Worm (Caenorhabditis elegans) whole organism, L1 larva: ENCODE measurements around the gene clec-136.

Source experiments
- C34B4.2 ChIP-seq: sonication (generic microtip); optimal IDR thresholded peaks from 2 replicates; lab custom pipeline; 2017; ENCODE audit warnings: mild to moderate bottlenecking, missing genetic modification characterization, missing compliant biosample characterization
- alr-1 ChIP-seq: fragments of 200-800 bp; sonication (Bioruptor generic); optimal IDR thresholded peaks from 2 replicates; lab custom pipeline; 2018; ENCODE audit warnings: borderline replicate concordance, mild to moderate bottlenecking, missing genetic modification characterization, missing compliant biosample characterization
- ama-1 ChIP-seq: fragments of 150-350 bp; optimal IDR thresholded peaks from 2 replicates; lab custom pipeline; 2014
- elt-2 ChIP-seq: sonication (generic microtip); optimal IDR thresholded peaks from 2 replicates; lab custom pipeline; 2016; ENCODE audit warnings: missing genetic modification characterization, mild to moderate bottlenecking, inconsistent platforms, missing compliant biosample characterization, missing genetic modification reagents
- lin-39 ChIP-seq: fragments of 150-350 bp; optimal IDR thresholded peaks from 2 replicates; lab custom pipeline; 2014; ENCODE audit warnings: missing biosample characterization, missing genetic modification reagents, missing genetic modification characterization
- nhr-12 ChIP-seq: sonication (generic microtip); optimal IDR thresholded peaks from 2 replicates; lab custom pipeline; 2017; ENCODE audit warnings: missing biosample characterization, missing genetic modification characterization
- nhr-85 ChIP-seq: sonication (generic microtip); peaks from one replicate; lab custom pipeline; 2016; ENCODE audit warnings: missing genetic modification characterization, inconsistent platforms, missing compliant biosample characterization
- pag-3 ChIP-seq: sonication (generic microtip); optimal IDR thresholded peaks from 2 replicates; lab custom pipeline; 2017; ENCODE audit warnings: missing genetic modification characterization, mild to moderate bottlenecking, missing compliant biosample characterization, antibody characterized with exemption, borderline replicate concordance; ENCODE audit not compliant: insufficient read depth
- snpc-4 ChIP-seq: fragments of 150-350 bp; optimal IDR thresholded peaks from 2 replicates; lab custom pipeline; 2014; ENCODE audit warnings: missing biosample characterization, missing genetic modification characterization
- sup-37 ChIP-seq: fragments of 200-800 bp; sonication (Bioruptor generic); optimal IDR thresholded peaks from 2 replicates; lab custom pipeline; 2018; ENCODE audit warnings: mild to moderate bottlenecking, missing genetic modification characterization, missing compliant biosample characterization
- tbx-2 ChIP-seq: sonication (generic microtip); optimal IDR thresholded peaks from 2 replicates; lab custom pipeline; 2016; ENCODE audit warnings: missing genetic modification characterization, missing compliant biosample characterization
- zag-1 ChIP-seq: fragments of 150-350 bp; optimal IDR thresholded peaks from 2 replicates; lab custom pipeline; 2014; ENCODE audit warnings: missing biosample characterization, missing genetic modification characterization

DNA sequence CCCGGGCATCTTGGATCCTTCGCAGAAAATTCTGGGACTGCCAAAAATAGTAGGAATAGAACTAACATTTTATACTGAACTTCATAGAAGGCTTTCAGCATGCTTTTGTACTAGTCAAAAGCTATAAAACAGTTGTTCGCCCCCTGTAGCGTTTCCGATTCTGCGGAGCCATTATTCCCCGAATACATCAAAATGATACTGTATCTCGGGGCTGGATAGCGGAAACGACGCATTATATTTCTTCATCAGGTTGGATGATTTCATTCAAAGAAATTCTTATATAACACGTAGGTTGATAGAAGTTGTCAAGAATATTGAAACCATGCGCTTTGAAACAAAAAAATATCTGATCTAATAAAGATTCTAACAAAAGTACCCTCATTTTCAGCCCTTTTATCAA lies 1.6 kb upstream of the clec-136 start, which contains the start of gene clec-137:
- TF ChIP-seq zag-1 (tag; lab: Kevin White, UChicago) (no peak), nhr-12 (tag; lab: Kevin White, UChicago) (no peak), tbx-2 (tag; lab: Kevin White, UChicago) (no peak), snpc-4 (tag; lab: Kevin White, UChicago) (no peak), nhr-85 (no peak), pag-3 (tag; lab: Kevin White, UChicago) (no peak), sup-37 (GFP tag; lab: Kevin White, UChicago) (no peak), alr-1 (tag; lab: Kevin White, UChicago) (no peak), elt-2 (tag; lab: Kevin White, UChicago) (no peak), ama-1 (no peak), lin-39 (tag; lab: Kevin White, UChicago) (no peak), C34B4.2 (tag; lab: Kevin White, UChicago) (no peak)
